Worm (Caenorhabditis elegans) whole organism, young adult: ENCODE results near the gene F56H9.9.

ENCODE experiments used
- B0019.2 ChIP-seq: fragments of 200-800 bp; sonication (Bioruptor generic); conservative IDR thresholded peaks from 2 replicates; pipeline ENCODE4 v1.3.6; 2022; ENCODE audit warnings: missing genetic modification reagents, missing genetic modification characterization, missing compliant biosample characterization
- B0336.3 ChIP-seq: fragments of 200-800 bp; sonication (Bioruptor generic); IDR thresholded peaks from 2 replicates; pipeline ENCODE4 v1.3.6; 2022; ENCODE audit warnings: missing genetic modification characterization, missing compliant biosample characterization
- F10E7.11 ChIP-seq: sonication (generic microtip); optimal IDR thresholded peaks from 2 replicates; lab custom pipeline; 2017; ENCODE audit warnings: mild to moderate bottlenecking, missing genetic modification characterization, moderate library complexity, missing compliant biosample characterization
- F55B11.4 ChIP-seq: sonication (generic microtip); optimal IDR thresholded peaks from 2 replicates; lab custom pipeline; 2016; ENCODE audit warnings: missing compliant biosample characterization, missing genetic modification characterization, borderline replicate concordance; ENCODE audit not compliant: insufficient read depth
- F57A8.1 ChIP-seq: fragments of 200-800 bp; sonication (Bioruptor generic); optimal IDR thresholded peaks from 2 replicates; lab custom pipeline; 2018; ENCODE audit warnings: mild to moderate bottlenecking, missing genetic modification characterization, moderate library complexity, missing compliant biosample characterization
- K11D2.4 ChIP-seq: fragments of 200-800 bp; sonication (Bioruptor generic); IDR thresholded peaks from 2 replicates; pipeline ENCODE4 v1.3.6; 2022; ENCODE audit warnings: missing genetic modification reagents, missing genetic modification characterization, missing compliant biosample characterization
- Y53G8AR.9 ChIP-seq: fragments of 200-800 bp; sonication (Bioruptor generic); conservative IDR thresholded peaks from 2 replicates; pipeline ENCODE4 v1.3.6; 2022; ENCODE audit warnings: missing genetic modification reagents, missing genetic modification characterization, missing compliant biosample characterization
- ama-1 ChIP-seq, 3 experiments: fragments of 150-350 bp in 1 of 3; sonication (generic microtip) in 2 of 3; optimal IDR thresholded peaks; 2 replicates each; lab custom pipeline; 2014 to 2018; ENCODE audit warnings: missing biosample characterization in 2 of 3, missing genetic modification characterization in 2 of 3, missing genetic modification reagents in 2 of 3
- aptf-2 ChIP-seq: fragments of 200-800 bp; sonication (Bioruptor generic); conservative IDR thresholded peaks from 2 replicates; pipeline ENCODE4 v1.3.6; 2022; ENCODE audit warnings: missing genetic modification reagents, missing genetic modification characterization, missing compliant biosample characterization
- aptf-3 ChIP-seq: fragments of 200-800 bp; sonication (Bioruptor generic); IDR thresholded peaks from 2 replicates; pipeline ENCODE4 v1.3.6; 2022; ENCODE audit warnings: missing genetic modification characterization, missing compliant biosample characterization
- attf-5 ChIP-seq: fragments of 200-800 bp; sonication (Bioruptor generic); optimal IDR thresholded peaks from 2 replicates; lab custom pipeline; 2018; ENCODE audit warnings: mild to moderate bottlenecking, missing genetic modification characterization, missing compliant biosample characterization
- cebp-1 ChIP-seq, 2 experiments: fragments of 200-800 bp in 1 of 2; sonication (Bioruptor generic) in 1 of 2; sonication (generic microtip) in 1 of 2; IDR thresholded peaks in 1 of 2; optimal IDR thresholded peaks in 1 of 2; 2 replicates each; pipeline versions ENCODE4 v1.3.6 to Lab custom; 2017 to 2022; ENCODE audit warnings: missing compliant biosample characterization in 2 of 2, missing genetic modification characterization in 2 of 2, mild to moderate bottlenecking in 1 of 2, missing genetic modification reagents in 1 of 2, moderate library complexity in 1 of 2
- ceh-27 ChIP-seq: fragments of 200-800 bp; sonication (Bioruptor generic); optimal IDR thresholded peaks from 2 replicates; lab custom pipeline; 2018; ENCODE audit warnings: mild to moderate bottlenecking, missing genetic modification characterization, moderate library complexity, missing compliant biosample characterization
- dpl-1 ChIP-seq: fragments of 150-350 bp; optimal IDR thresholded peaks from 2 replicates; lab custom pipeline; 2014; ENCODE audit warnings: missing biosample characterization, missing genetic modification reagents, missing genetic modification characterization
- egrh-3 ChIP-seq: fragments of 200-800 bp; sonication (Bioruptor generic); IDR thresholded peaks from 2 replicates; pipeline ENCODE4 v1.3.6; 2022; ENCODE audit warnings: missing genetic modification reagents, missing genetic modification characterization, missing compliant biosample characterization
- ets-4 ChIP-seq: fragments of 200-800 bp; sonication (Bioruptor generic); optimal IDR thresholded peaks from 2 replicates; lab custom pipeline; 2018; ENCODE audit warnings: mild to moderate bottlenecking, missing genetic modification characterization, missing compliant biosample characterization
- fkh-3 ChIP-seq: sonication (generic microtip); optimal IDR thresholded peaks from 2 replicates; lab custom pipeline; 2016; ENCODE audit warnings: mild to moderate bottlenecking, missing genetic modification characterization, missing compliant biosample characterization
- hlh-12 ChIP-seq: sonication (generic microtip); optimal IDR thresholded peaks from 2 replicates; lab custom pipeline; 2016; ENCODE audit warnings: missing genetic modification characterization, missing compliant biosample characterization
- madf-6 ChIP-seq: fragments of 200-800 bp; sonication (Bioruptor generic); IDR thresholded peaks from 2 replicates; pipeline ENCODE4 v1.3.6; 2022; ENCODE audit warnings: missing genetic modification reagents, missing genetic modification characterization, missing compliant biosample characterization
- nfya-1 ChIP-seq: sonication (generic microtip); optimal IDR thresholded peaks from 2 replicates; lab custom pipeline; 2017; ENCODE audit warnings: antibody characterized with exemption, missing compliant biosample characterization, missing genetic modification characterization, borderline replicate concordance; ENCODE audit not compliant: insufficient read depth
- nhr-27 ChIP-seq: fragments of 200-800 bp; sonication (Bioruptor generic); optimal IDR thresholded peaks from 2 replicates; lab custom pipeline; 2018; ENCODE audit warnings: mild to moderate bottlenecking, missing genetic modification characterization, moderate library complexity, missing compliant biosample characterization
- nhr-90 ChIP-seq: sonication (generic microtip); optimal IDR thresholded peaks from 2 replicates; lab custom pipeline; 2016; ENCODE audit warnings: missing genotype, mild to moderate bottlenecking, missing genetic modification characterization, missing compliant biosample characterization
- pbrm-1 ChIP-seq: fragments of 200-800 bp; sonication (Bioruptor generic); IDR thresholded peaks from 2 replicates; pipeline ENCODE4 v1.3.6; 2022; ENCODE audit warnings: missing genetic modification reagents, missing genetic modification characterization, missing compliant biosample characterization
- rpc-1 ChIP-seq, 2 experiments: fragments of 150-350 bp in 1 of 2; sonication (generic microtip) in 1 of 2; optimal IDR thresholded peaks; 2 replicates each; lab custom pipeline; 2014 to 2018; ENCODE audit warnings: missing biosample characterization in 1 of 2, missing genetic modification characterization in 1 of 2, missing genetic modification reagents in 1 of 2, missing genotype in 1 of 2
- sea-2 ChIP-seq: fragments of 200-800 bp; sonication (Bioruptor generic); IDR thresholded peaks from 2 replicates; pipeline ENCODE4 v1.3.6; 2022; ENCODE audit warnings: missing genetic modification characterization, missing compliant biosample characterization
- sptf-2 ChIP-seq: fragments of 200-800 bp; sonication (Bioruptor generic); optimal IDR thresholded peaks from 2 replicates; lab custom pipeline; 2018; ENCODE audit warnings: mild to moderate bottlenecking, missing genetic modification characterization, missing compliant biosample characterization
- tbp1 ChIP-seq: fragments of 200-800 bp; sonication (Bioruptor generic); optimal IDR thresholded peaks from 2 replicates; lab custom pipeline; 2018; ENCODE audit warnings: mild to moderate bottlenecking, missing genetic modification characterization, missing compliant biosample characterization
- tbx-9 ChIP-seq: sonication (generic microtip); optimal IDR thresholded peaks from 2 replicates; lab custom pipeline; 2016; ENCODE audit warnings: borderline replicate concordance, missing genetic modification characterization, inconsistent platforms, missing compliant biosample characterization
- xnd-1 ChIP-seq: sonication (generic microtip); optimal IDR thresholded peaks from 2 replicates; lab custom pipeline; 2016; ENCODE audit warnings: missing genotype, missing genetic modification reagents, missing genetic modification characterization, missing compliant biosample characterization
- zfh-2 ChIP-seq: fragments of 200-800 bp; sonication (Bioruptor generic); conservative IDR thresholded peaks from 2 replicates; pipeline ENCODE4 v1.3.6; 2022; ENCODE audit warnings: missing genetic modification reagents, missing genetic modification characterization, missing compliant biosample characterization
- ztf-28 ChIP-seq: fragments of 200-800 bp; sonication (Bioruptor generic); IDR thresholded peaks from 2 replicates; pipeline ENCODE4 v1.3.6; 2022; ENCODE audit warnings: missing genetic modification reagents, missing genetic modification characterization, missing compliant biosample characterization

F56H9.9 gene

ce11 chrV:12624371-12624770 lies at the start of gene F56H9.9:
Gene F56H9.9, minus strand, starts transcription at chrV:12624471.
- TF ChIP-seq cebp-1 (GFP tag; IDR thresholded peaks at IDR 0.05; lab: Robert Waterston, UW) (no peak), cebp-1 (tag; optimal IDR thresholded peaks at IDR 0.05; lab: Kevin White, UChicago) (no peak), aptf-2 (GFP tag; lab: Robert Waterston, UW) (no peak), ceh-27 (GFP tag; lab: Kevin White, UChicago) (peak; percentile 8)

ce11 chrV:12673745-12674144 lies 49.5 kb upstream of the F56H9.9 start:
- TF ChIP-seq zfh-2 (GFP tag; lab: Robert Waterston, UW) (no peak), aptf-3 (GFP tag; lab: Robert Waterston, UW) (no peak), pbrm-1 (GFP tag; lab: Robert Waterston, UW) (no peak), ama-1 (optimal IDR thresholded peaks at IDR 0.05; lab: Kevin White, UChicago) (no peak), ama-1 (GFP tag; optimal IDR thresholded peaks at IDR 0.05; lab: Kevin White, UChicago) (no peak), K11D2.4 (GFP tag; lab: Robert Waterston, UW) (no peak), sea-2 (no peak), egrh-3 (GFP tag; lab: Robert Waterston, UW) (no peak), hlh-12 (tag; lab: Kevin White, UChicago) (no peak), Y53G8AR.9 (GFP tag; lab: Robert Waterston, UW) (no peak), tbx-9 (no peak), xnd-1 (tag; lab: Kevin White, UChicago) (no peak)
- TF ChIP-seq, all 124 proteins: peak for 0

- no peak for TF ChIP-seq sptf-2 (GFP tag; lab: Kevin White, UChicago)
- no peak for TF ChIP-seq ets-4 (GFP tag; lab: Kevin White, UChicago)
- no peak for TF ChIP-seq K11D2.4 (GFP tag; lab: Robert Waterston, UW)
- TF ChIP-seq B0019.2 (GFP tag; lab: Robert Waterston, UW), result no peak
- TF ChIP-seq, all 124 proteins: peak for 0
Measured at ce11 chrV:12670607-12671006, 46.3 kb upstream of the F56H9.9 start, which contains the start of gene srx-116. Gene srx-116, plus strand, starts transcription at chrV:12670907.

- TF ChIP-seq ceh-27 (GFP tag; lab: Kevin White, UChicago), result peak; percentile 10
- no peak for TF ChIP-seq nfya-1 (tag; lab: Kevin White, UChicago)
Measured at ce11 chrV:12667926-12668325, 43.7 kb upstream of the F56H9.9 start, which contains the start of gene W05B10.4. Gene W05B10.4, plus strand, starts transcription at chrV:12668226.

- no peak for TF ChIP-seq nhr-27 (tag; lab: Kevin White, UChicago)
Measured at ce11 chrV:12667397-12667796, 43.1 kb upstream of the F56H9.9 start.

- TF ChIP-seq dpl-1 (GFP tag; lab: Kevin White, UChicago) (no peak), ceh-27 (GFP tag; lab: Kevin White, UChicago) (no peak), tbp1 (GFP tag; lab: Kevin White, UChicago) (no peak), F10E7.11 (tag; lab: Kevin White, UChicago) (no peak), nhr-90 (tag; lab: Kevin White, UChicago) (no peak), F55B11.4 (tag; lab: Kevin White, UChicago) (no peak), madf-6 (GFP tag; lab: Robert Waterston, UW) (no peak), attf-5 (GFP tag; lab: Kevin White, UChicago) (no peak), egrh-3 (GFP tag; lab: Robert Waterston, UW) (no peak), F57A8.1 (no peak), Y53G8AR.9 (GFP tag; lab: Robert Waterston, UW) (no peak), B0336.3 (GFP tag; lab: Robert Waterston, UW) (no peak), ztf-28 (no peak), rpc-1 (optimal IDR thresholded peaks at IDR 0.05; lab: Kevin White, UChicago) (no peak), rpc-1 (tag; optimal IDR thresholded peaks at IDR 0.05; lab: Kevin White, UChicago) (no peak), fkh-3 (tag; lab: Kevin White, UChicago) (no peak)
Measured at ce11 chrV:12663386-12663785, 39.1 kb upstream of the F56H9.9 start.
